Worm (Caenorhabditis elegans): ENCODE results near the gene C13F10.7.

C13F10.7 gene

ce11 chrV:7196037-7196436 lies 27.0 kb downstream of the C13F10.7 start, which contains the start of gene attf-2:
TSS of gene attf-2 (minus strand) at chrV:7196137.
- no peak for TF ChIP-seq F13H6.1 (tag; optimal IDR thresholded peaks at IDR 0.05)
- TF ChIP-seq nhr-232 (tag; optimal IDR thresholded peaks at IDR 0.05): no peak

DNA sequence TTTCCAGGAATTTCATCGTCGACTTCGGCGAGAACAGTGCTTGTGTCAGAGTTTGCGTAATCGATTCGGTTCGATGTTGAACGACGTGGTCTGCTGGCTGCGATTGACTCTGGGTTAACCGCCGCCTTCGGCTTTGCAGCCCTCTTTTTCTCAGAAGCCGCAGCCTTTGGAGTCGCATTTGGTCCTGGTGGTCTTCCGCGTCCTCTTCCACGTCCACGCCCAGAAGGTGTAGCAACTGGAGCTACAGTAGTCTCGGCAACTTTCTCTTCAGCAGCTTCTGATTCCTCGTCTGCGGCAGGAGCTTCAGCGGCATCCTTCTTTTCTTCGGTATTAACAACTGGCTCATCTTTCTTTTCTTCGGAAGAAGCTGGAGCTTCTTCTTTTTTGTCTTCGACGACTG lies 28.2 kb downstream of the C13F10.7 start:
- TF ChIP-seq sox-4 (tag; optimal IDR thresholded peaks at IDR 0.05): no peak
- TF ChIP-seq lim-6 (tag; optimal IDR thresholded peaks at IDR 0.05): no peak
- TF ChIP-seq K02D7.2 (tag; optimal IDR thresholded peaks at IDR 0.05): no peak
- TF ChIP-seq ceh-2 (tag; optimal IDR thresholded peaks at IDR 0.05): no peak
- no peak for TF ChIP-seq fax-1 (tag; optimal IDR thresholded peaks at IDR 0.05)
- no peak for TF ChIP-seq ceh-24 (tag; optimal IDR thresholded peaks at IDR 0.05)
- no peak for TF ChIP-seq nhr-232 (tag; optimal IDR thresholded peaks at IDR 0.05)
- no peak for TF ChIP-seq ceh-31 (tag; optimal IDR thresholded peaks at IDR 0.05)
- no peak for TF ChIP-seq ceh-22 (tag; optimal IDR thresholded peaks at IDR 0.05)
- no peak for TF ChIP-seq ceh-9 (tag; optimal IDR thresholded peaks at IDR 0.05)
- no peak for TF ChIP-seq rnt-1 (tag; optimal IDR thresholded peaks at IDR 0.05)
- no peak for TF ChIP-seq eyg-1 (tag; optimal IDR thresholded peaks at IDR 0.05)
- TF ChIP-seq ceh-30 (tag; optimal IDR thresholded peaks at IDR 0.05): no peak
- TF ChIP-seq unc-55 (GFP tag; optimal IDR thresholded peaks at IDR 0.05): no peak
- no peak for TF ChIP-seq hlh-6 (tag; optimal IDR thresholded peaks at IDR 0.05)
- no peak for TF ChIP-seq ahr-1 (tag; optimal IDR thresholded peaks at IDR 0.05)

- TF ChIP-seq unc-42 (tag; optimal IDR thresholded peaks at IDR 0.05) (no peak), nhr-232 (tag; optimal IDR thresholded peaks at IDR 0.05) (no peak), ceh-34 (tag; optimal IDR thresholded peaks at IDR 0.05) (no peak), ceh-9 (tag; optimal IDR thresholded peaks at IDR 0.05) (no peak), ceh-18 (tag; optimal IDR thresholded peaks at IDR 0.05) (no peak), ceh-24 (tag; optimal IDR thresholded peaks at IDR 0.05) (no peak), unc-86 (tag; optimal IDR thresholded peaks at IDR 0.05) (no peak), Y22D7AL.16 (tag; optimal IDR thresholded peaks at IDR 0.05) (no peak), pros-1 (tag; optimal IDR thresholded peaks at IDR 0.05) (no peak), fax-1 (tag; optimal IDR thresholded peaks at IDR 0.05) (no peak), eyg-1 (tag; optimal IDR thresholded peaks at IDR 0.05) (no peak)
These were observed 29.5 kb downstream of the C13F10.7 start, which contains the start of gene F09G2.8 for ce11 chrV:7193562-7193961. TSS of gene F09G2.8 (minus strand) at chrV:7193662.

- TF ChIP-seq mec-3 (tag; optimal IDR thresholded peaks at IDR 0.05; ENCODE audit: borderline replicate concordance) (no peak), pros-1 (tag; optimal IDR thresholded peaks at IDR 0.05) (no peak), syd-9 (tag; optimal IDR thresholded peaks at IDR 0.05) (no peak), sox-4 (tag; optimal IDR thresholded peaks at IDR 0.05) (no peak), fkh-6 (tag; optimal IDR thresholded peaks at IDR 0.05) (no peak), ceh-48 (tag; optimal IDR thresholded peaks at IDR 0.05) (no peak), unc-42 (tag; optimal IDR thresholded peaks at IDR 0.05) (no peak), unc-3 (GFP tag; conservative IDR thresholded peaks at IDR 0.05) (no peak), unc-3 (tag; optimal IDR thresholded peaks at IDR 0.05) (no peak), C38D4.7 (GFP tag; optimal IDR thresholded peaks at IDR 0.05) (no peak), ceh-2 (tag; optimal IDR thresholded peaks at IDR 0.05) (no peak)
These were observed 35.8 kb downstream of the C13F10.7 start for ce11 chrV:7187295-7187694.

- TF ChIP-seq pha-2 (tag; optimal IDR thresholded peaks at IDR 0.05): no peak
- no peak for TF ChIP-seq ceh-45 (GFP tag; IDR thresholded peaks at IDR 0.05)
- no peak for TF ChIP-seq Y22D7AL.16 (tag; optimal IDR thresholded peaks at IDR 0.05)
- no peak for TF ChIP-seq unc-3 (GFP tag; conservative IDR thresholded peaks at IDR 0.05)
- no peak for TF ChIP-seq unc-3 (tag; optimal IDR thresholded peaks at IDR 0.05)
- TF ChIP-seq ttx-3 (tag; optimal IDR thresholded peaks at IDR 0.05): no peak
These were observed 36.5 kb downstream of the C13F10.7 start for ce11 chrV:7186599-7186998.

DNA sequence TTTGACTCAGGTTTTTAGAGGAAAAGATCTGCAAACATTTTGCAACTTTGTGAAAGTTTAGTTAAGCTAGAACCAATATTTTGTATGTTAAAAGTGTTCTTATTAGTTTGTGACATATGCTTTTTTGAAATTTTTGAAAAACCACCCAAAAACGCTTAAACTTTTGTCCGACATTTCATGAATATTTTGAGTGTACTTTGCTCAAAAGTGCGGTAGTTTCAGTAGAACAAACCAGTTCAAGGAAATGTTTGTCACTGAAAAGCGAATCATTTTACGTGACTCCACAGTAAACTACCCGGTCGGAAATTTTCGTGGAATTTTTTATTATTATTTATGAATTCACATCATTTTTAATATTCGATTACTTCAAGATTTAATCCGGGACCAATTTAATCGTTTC lies 38.5 kb downstream of the C13F10.7 start, which contains the start of gene pitr-5:
TSS of gene pitr-5 (plus strand) at position 301 of the 400 bp plus-strand sequence.
- TF ChIP-seq sox-4 (tag; optimal IDR thresholded peaks at IDR 0.05) (no peak), sdc-2 (tag; optimal IDR thresholded peaks at IDR 0.05) (no peak), madf-2 (tag; optimal IDR thresholded peaks at IDR 0.05) (no peak), hlh-30 (tag; optimal IDR thresholded peaks at IDR 0.05; ENCODE audit: insufficient read depth) (no peak), ceh-45 (GFP tag; IDR thresholded peaks at IDR 0.05) (no peak)

Data from whole organism, late embryonic.